Worm (Caenorhabditis elegans) whole organism, L4 larva: Measurements from ENCODE around the gene hst-1.

Source experiments
- T20F7.1 ChIP-seq: fragments of 200-800 bp; sonication (Bioruptor generic); optimal IDR thresholded peaks from 2 replicates; lab custom pipeline; 2018; ENCODE audit warnings: mild to moderate bottlenecking, missing genetic modification characterization, missing compliant biosample characterization
- T26A8.4 ChIP-seq: fragments of 200-800 bp; sonication (Bioruptor generic); IDR thresholded peaks from 2 replicates; pipeline ENCODE4 v1.3.6; 2022; ENCODE audit warnings: missing genetic modification characterization, missing compliant biosample characterization
- Y48G9A.11 ChIP-seq: fragments of 200-800 bp; sonication (Bioruptor generic); IDR thresholded peaks from 2 replicates; pipeline ENCODE4 v1.3.6; 2022; ENCODE audit warnings: missing genetic modification reagents, missing genetic modification characterization, missing compliant biosample characterization
- Y5F2A.4 ChIP-seq: fragments of 200-800 bp; sonication (Bioruptor generic); optimal IDR thresholded peaks from 2 replicates; lab custom pipeline; 2018; ENCODE audit warnings: mild to moderate bottlenecking, missing genetic modification characterization, missing compliant biosample characterization
- Y75B8A.6 ChIP-seq: fragments of 200-800 bp; sonication (Bioruptor generic); IDR thresholded peaks from 2 replicates; pipeline ENCODE4 v1.3.6; 2022; ENCODE audit warnings: missing genetic modification reagents, missing genetic modification characterization, missing compliant biosample characterization
- ZK337.2 ChIP-seq: fragments of 200-800 bp; sonication (Bioruptor generic); IDR thresholded peaks from 2 replicates; pipeline ENCODE4 v1.3.6; 2022; ENCODE audit warnings: missing genetic modification reagents, missing genetic modification characterization, missing compliant biosample characterization
- ZK546.5 ChIP-seq, 2 experiments: sonication (generic microtip); optimal IDR thresholded peaks; 2 replicates each; lab custom pipeline; 2017; ENCODE audit warnings: missing biosample characterization in 2 of 2, missing genetic modification characterization in 2 of 2
- arid-1 ChIP-seq: fragments of 200-800 bp; sonication (Bioruptor generic); conservative IDR thresholded peaks from 2 replicates; pipeline ENCODE4 v1.3.6; 2022; ENCODE audit warnings: missing genetic modification reagents, missing genetic modification characterization, missing compliant biosample characterization
- ceh-32 ChIP-seq: sonication (generic microtip); optimal IDR thresholded peaks from 2 replicates; lab custom pipeline; 2016; ENCODE audit warnings: mild to moderate bottlenecking, missing genetic modification characterization, missing compliant biosample characterization; ENCODE audit not compliant: poor library complexity
- ceh-44 ChIP-seq: fragments of 200-800 bp; sonication (Bioruptor generic); IDR thresholded peaks from 2 replicates; pipeline ENCODE4 v1.3.6; 2022; ENCODE audit warnings: missing genetic modification reagents, missing genetic modification characterization, missing compliant biosample characterization
- ctbp-1 ChIP-seq: fragments of 200-800 bp; sonication (Bioruptor generic); IDR thresholded peaks from 2 replicates; pipeline ENCODE4 v1.3.6; 2022; ENCODE audit warnings: missing genetic modification reagents, missing genetic modification characterization, missing compliant biosample characterization
- daf-16 ChIP-seq, 3 experiments: sonication (generic microtip); optimal IDR thresholded peaks; 2 replicates each; lab custom pipeline; 2016 to 2017; ENCODE audit warnings: missing genetic modification characterization in 3 of 3, missing genetic modification reagents in 3 of 3, mild to moderate bottlenecking in 2 of 3, missing compliant biosample characterization in 2 of 3, missing biosample characterization in 1 of 3, moderate library complexity in 1 of 3
- daf-19 ChIP-seq: fragments of 200-800 bp; sonication (Bioruptor generic); conservative IDR thresholded peaks from 2 replicates; pipeline ENCODE4 v1.3.6; 2022; ENCODE audit warnings: missing genetic modification characterization, missing compliant biosample characterization
- dmd-8 ChIP-seq: fragments of 200-800 bp; sonication (Bioruptor generic); IDR thresholded peaks from 2 replicates; pipeline ENCODE4 v1.3.6; 2022; ENCODE audit warnings: missing genetic modification characterization, missing compliant biosample characterization
- dmd-9 ChIP-seq: fragments of 200-800 bp; sonication (Bioruptor generic); IDR thresholded peaks from 2 replicates; pipeline ENCODE4 v1.3.6; 2022; ENCODE audit warnings: missing genetic modification reagents, missing genetic modification characterization, missing compliant biosample characterization
- dpl-1 ChIP-seq: fragments of 150-350 bp; optimal IDR thresholded peaks from 2 replicates; lab custom pipeline; 2014; ENCODE audit warnings: missing biosample characterization, missing genetic modification reagents, missing genetic modification characterization
- duxl-1 ChIP-seq: sonication (generic microtip); optimal IDR thresholded peaks from 2 replicates; lab custom pipeline; 2016; ENCODE audit warnings: mild to moderate bottlenecking, missing genetic modification characterization, moderate library complexity, missing compliant biosample characterization; ENCODE audit not compliant: poor library complexity
- dve-1 ChIP-seq: sonication (generic microtip); optimal IDR thresholded peaks from 2 replicates; lab custom pipeline; 2017; ENCODE audit warnings: antibody characterized with exemption, mild to moderate bottlenecking, missing genetic modification characterization, missing compliant biosample characterization; ENCODE audit not compliant: insufficient read depth
- fos-1 ChIP-seq: fragments of 150-350 bp; optimal IDR thresholded peaks from 2 replicates; lab custom pipeline; 2014; ENCODE audit warnings: missing biosample characterization, missing genetic modification characterization
- gei-8 ChIP-seq: fragments of 200-800 bp; sonication (Bioruptor generic); optimal IDR thresholded peaks from 2 replicates; lab custom pipeline; 2018; ENCODE audit warnings: mild to moderate bottlenecking, missing genetic modification characterization, missing compliant biosample characterization
- hif-1 ChIP-seq, 2 experiments: sonication (generic microtip); optimal IDR thresholded peaks; 2 replicates each; lab custom pipeline; 2016 to 2017; ENCODE audit warnings: missing compliant biosample characterization in 2 of 2, missing genetic modification characterization in 2 of 2, missing genetic modification reagents in 2 of 2, missing genotype in 2 of 2, mild to moderate bottlenecking in 1 of 2
- hlh-30 ChIP-seq: sonication (generic microtip); optimal IDR thresholded peaks from 2 replicates; lab custom pipeline; 2017; ENCODE audit warnings: antibody characterized with exemption, mild to moderate bottlenecking, missing genetic modification characterization, missing compliant biosample characterization; ENCODE audit not compliant: insufficient read depth
- lin-15B ChIP-seq: fragments of 150-350 bp; sonication (generic microtip); optimal IDR thresholded peaks from 3 replicates; lab custom pipeline; 2014; ENCODE audit warnings: missing biosample characterization, missing genetic modification characterization
- lin-38 ChIP-seq: fragments of 200-800 bp; sonication (Bioruptor generic); IDR thresholded peaks from 2 replicates; pipeline ENCODE4 v1.3.6; 2022; ENCODE audit warnings: missing genetic modification reagents, missing genetic modification characterization, missing compliant biosample characterization
- lsy-2 ChIP-seq, 2 experiments: fragments of 150-350 bp in 1 of 2; sonication (generic microtip) in 1 of 2; optimal IDR thresholded peaks; 2 replicates each; lab custom pipeline; 2014 to 2017; ENCODE audit warnings: missing biosample characterization in 2 of 2, missing genetic modification characterization in 2 of 2
- madf-5 ChIP-seq, 2 experiments: fragments of 200-800 bp; sonication (Bioruptor generic); IDR thresholded peaks; 2 replicates each; pipeline ENCODE4 v1.3.6; 2022; ENCODE audit warnings: missing compliant biosample characterization in 2 of 2, missing genetic modification characterization in 2 of 2
- madf-9 ChIP-seq: fragments of 200-800 bp; sonication (Bioruptor generic); conservative IDR thresholded peaks from 2 replicates; pipeline ENCODE4 v1.3.6; 2022; ENCODE audit warnings: missing genetic modification reagents, missing genetic modification characterization, missing compliant biosample characterization
- mep-1 ChIP-seq: fragments of 150-350 bp; sonication (generic microtip); optimal IDR thresholded peaks from 3 replicates; lab custom pipeline; 2014; ENCODE audit warnings: missing biosample characterization, missing genetic modification characterization
- nhr-10 ChIP-seq: fragments of 150-350 bp; optimal IDR thresholded peaks from 2 replicates; lab custom pipeline; 2014; ENCODE audit warnings: missing biosample characterization, missing genetic modification characterization
- nhr-102 ChIP-seq: sonication (generic microtip); optimal IDR thresholded peaks from 2 replicates; lab custom pipeline; 2016; ENCODE audit warnings: mild to moderate bottlenecking, missing genetic modification characterization, moderate library complexity, missing compliant biosample characterization
- nhr-237 ChIP-seq: sonication (generic microtip); optimal IDR thresholded peaks from 2 replicates; lab custom pipeline; 2017; ENCODE audit warnings: missing biosample characterization, missing genetic modification characterization
- nhr-25 ChIP-seq: sonication (generic microtip); optimal IDR thresholded peaks from 2 replicates; lab custom pipeline; 2017; ENCODE audit warnings: missing genetic modification characterization, mild to moderate bottlenecking, missing compliant biosample characterization, antibody characterized with exemption, moderate library complexity, borderline replicate concordance; ENCODE audit not compliant: insufficient read depth
- nhr-28 ChIP-seq: fragments of 150-350 bp; optimal IDR thresholded peaks from 2 replicates; lab custom pipeline; 2014; ENCODE audit warnings: missing biosample characterization, missing genetic modification characterization
- nhr-48 ChIP-seq: sonication (generic microtip); optimal IDR thresholded peaks from 2 replicates; lab custom pipeline; 2016; ENCODE audit warnings: mild to moderate bottlenecking, missing genetic modification characterization, missing compliant biosample characterization
- nhr-76 ChIP-seq: fragments of 150-350 bp; optimal IDR thresholded peaks from 2 replicates; lab custom pipeline; 2014; ENCODE audit warnings: missing biosample characterization, missing genetic modification characterization
- pha-4 ChIP-seq, 2 experiments: fragments of 150-350 bp in 1 of 2; fragments of 200-800 bp in 1 of 2; sonication (Bioruptor generic) in 1 of 2; IDR thresholded peaks in 1 of 2; optimal IDR thresholded peaks in 1 of 2; 2 replicates each; pipeline versions ENCODE4 v1.3.6 to Lab custom; 2014 to 2022; ENCODE audit warnings: missing genetic modification characterization in 2 of 2, missing genetic modification reagents in 2 of 2, missing biosample characterization in 1 of 2, missing compliant biosample characterization in 1 of 2
- php-3 ChIP-seq: fragments of 200-800 bp; sonication (Bioruptor generic); IDR thresholded peaks from 2 replicates; pipeline ENCODE4 v1.3.6; 2022; ENCODE audit warnings: missing genetic modification reagents, missing genetic modification characterization, missing compliant biosample characterization
- pqm-1 ChIP-seq: sonication (generic microtip); optimal IDR thresholded peaks from 2 replicates; lab custom pipeline; 2017; ENCODE audit warnings: missing biosample characterization, missing genetic modification characterization
- rbr-2 ChIP-seq: sonication (generic microtip); optimal IDR thresholded peaks from 2 replicates; lab custom pipeline; 2016; ENCODE audit warnings: missing genotype, missing genetic modification characterization, missing compliant biosample characterization
- skn-1 ChIP-seq: fragments of 150-350 bp; optimal IDR thresholded peaks from 2 replicates; lab custom pipeline; 2014; ENCODE audit warnings: missing biosample characterization, missing genetic modification characterization
- spr-1 ChIP-seq: sonication (generic microtip); optimal IDR thresholded peaks from 2 replicates; lab custom pipeline; 2016; ENCODE audit warnings: mild to moderate bottlenecking, missing genetic modification characterization, missing compliant biosample characterization
- spr-3 ChIP-seq: fragments of 200-800 bp; sonication (Bioruptor generic); optimal IDR thresholded peaks from 2 replicates; lab custom pipeline; 2018; ENCODE audit warnings: mild to moderate bottlenecking, missing genetic modification characterization, missing compliant biosample characterization
- tra-1 ChIP-seq: fragments of 200-800 bp; sonication (Bioruptor generic); IDR thresholded peaks from 2 replicates; pipeline ENCODE4 v1.3.6; 2022; ENCODE audit warnings: missing genetic modification reagents, missing genetic modification characterization, missing compliant biosample characterization
- zfp-2 ChIP-seq: sonication (generic microtip); optimal IDR thresholded peaks from 2 replicates; lab custom pipeline; 2016; ENCODE audit warnings: mild to moderate bottlenecking, missing genetic modification characterization, missing compliant biosample characterization
- zip-11 ChIP-seq: fragments of 200-800 bp; sonication (Bioruptor generic); IDR thresholded peaks from 2 replicates; pipeline ENCODE4 v1.3.6; 2022; ENCODE audit warnings: missing genetic modification characterization, missing compliant biosample characterization
- zip-2 ChIP-seq: fragments of 150-350 bp; optimal IDR thresholded peaks from 2 replicates; lab custom pipeline; 2014; ENCODE audit warnings: missing biosample characterization, missing genetic modification characterization
- ztf-11 ChIP-seq: fragments of 150-350 bp; optimal IDR thresholded peaks from 2 replicates; lab custom pipeline; 2014; ENCODE audit warnings: missing biosample characterization, missing genetic modification characterization

The hst-1 gene

ce11 chrIV:8691486-8691885 is at the start of gene hst-1, which contains the start of gene ints-6:
Gene hst-1 (minus strand): TSS chrIV:8691513.
Gene ints-6 (plus strand): TSS chrIV:8691745.
- peak in 1 of 2 experiments; percentile 28 for TF ChIP-seq lsy-2 (tag; optimal IDR thresholded peaks at IDR 0.05; lab: Kevin White, UChicago)
- no peak for TF ChIP-seq ctbp-1 (GFP tag; lab: Robert Waterston, UW)
- TF ChIP-seq dpl-1 (GFP tag; lab: Kevin White, UChicago) = peak; percentile 58
- TF ChIP-seq nhr-10 = no peak
- no peak for TF ChIP-seq hlh-30 (tag; lab: Kevin White, UChicago)
- TF ChIP-seq T20F7.1 (GFP tag; lab: Kevin White, UChicago) = peak; percentile 59
- no peak for TF ChIP-seq daf-19 (GFP tag; lab: Robert Waterston, UW)
- TF ChIP-seq pha-4 (GFP tag; IDR thresholded peaks at IDR 0.05; lab: Robert Waterston, UW) = no peak
- no peak for TF ChIP-seq pha-4 (tag; optimal IDR thresholded peaks at IDR 0.05; lab: Kevin White, UChicago)
- TF ChIP-seq, all 104 proteins: peak for 3

ce11 chrIV:8740952-8741438 is 49.7 kb upstream of the hst-1 start, which contains the start of gene F21D5.6:
Gene F21D5.6 (minus strand): TSS chrIV:8741388.
- TF ChIP-seq Y75B8A.6 (GFP tag; lab: Robert Waterston, UW) = no peak
- TF ChIP-seq zip-2 (tag; lab: Kevin White, UChicago) = no peak
- no peak for TF ChIP-seq lsy-2 (tag; optimal IDR thresholded peaks at IDR 0.05; lab: Kevin White, UChicago)
- no peak for TF ChIP-seq nhr-48 (tag; lab: Kevin White, UChicago)
- TF ChIP-seq nhr-102 (tag; lab: Kevin White, UChicago) = no peak
- TF ChIP-seq T26A8.4 (GFP tag; lab: Robert Waterston, UW) = peak; percentile 66; the same call in 1 of the 2 replicates
- no peak for TF ChIP-seq tra-1 (GFP tag; lab: Robert Waterston, UW)
- TF ChIP-seq mep-1 (tag; lab: Kevin White, UChicago) = peak; percentile 9
- no peak for TF ChIP-seq dmd-8 (GFP tag; lab: Robert Waterston, UW)
- no peak for TF ChIP-seq nhr-237 (tag; lab: Kevin White, UChicago)
- peak; percentile 30; the same call in 1 of the 2 replicates for TF ChIP-seq lin-38 (GFP tag; lab: Robert Waterston, UW)
- TF ChIP-seq madf-5 (GFP tag; IDR thresholded peaks at IDR 0.05; lab: Robert Waterston, UW) = no peak
- TF ChIP-seq fos-1 = no peak
- TF ChIP-seq dmd-9 (GFP tag; lab: Robert Waterston, UW) = no peak
- TF ChIP-seq nhr-10 = no peak
- no peak for TF ChIP-seq skn-1
- TF ChIP-seq pqm-1 (tag; lab: Kevin White, UChicago) = no peak
- no peak for TF ChIP-seq hif-1 (tag; optimal IDR thresholded peaks at IDR 0.05; lab: Kevin White, UChicago)
- TF ChIP-seq zfp-2 (tag; lab: Kevin White, UChicago) = no peak
- no peak for TF ChIP-seq zip-11 (GFP tag; lab: Robert Waterston, UW)
- TF ChIP-seq ctbp-1 (GFP tag; lab: Robert Waterston, UW) = no peak
- peak; percentile 18 for TF ChIP-seq dve-1 (tag; lab: Kevin White, UChicago)
- no peak for TF ChIP-seq Y5F2A.4 (GFP tag; lab: Kevin White, UChicago)
- no peak for TF ChIP-seq arid-1 (GFP tag; lab: Robert Waterston, UW)
- no peak for TF ChIP-seq ceh-32 (tag; lab: Kevin White, UChicago)
- no peak for TF ChIP-seq php-3
- no peak for TF ChIP-seq ceh-44 (GFP tag; lab: Robert Waterston, UW)
- no peak for TF ChIP-seq nhr-25 (tag; lab: Kevin White, UChicago)
- no peak for TF ChIP-seq ZK337.2 (GFP tag; lab: Robert Waterston, UW)
- no peak for TF ChIP-seq ztf-11
- TF ChIP-seq rbr-2 (tag; lab: Kevin White, UChicago) = no peak
- TF ChIP-seq T20F7.1 (GFP tag; lab: Kevin White, UChicago) = no peak
- TF ChIP-seq nhr-28 (tag; lab: Kevin White, UChicago) = no peak
- no peak for TF ChIP-seq nhr-76 (tag; lab: Kevin White, UChicago)
- TF ChIP-seq spr-3 = no peak
- no peak for TF ChIP-seq madf-9 (GFP tag; lab: Robert Waterston, UW)
- TF ChIP-seq Y48G9A.11 (GFP tag; lab: Robert Waterston, UW) = no peak
- no peak for TF ChIP-seq spr-1 (tag; lab: Kevin White, UChicago)
- no peak for TF ChIP-seq ZK546.5 (tag; optimal IDR thresholded peaks at IDR 0.05; lab: Kevin White, UChicago)
- TF ChIP-seq gei-8 (GFP tag; lab: Kevin White, UChicago) = no peak
- TF ChIP-seq duxl-1 (tag; lab: Kevin White, UChicago) = no peak
- no peak for TF ChIP-seq lin-15B (tag; lab: Kevin White, UChicago)
- no peak for TF ChIP-seq daf-16 (GFP tag; optimal IDR thresholded peaks at IDR 0.05; lab: Kevin White, UChicago)
- TF ChIP-seq daf-16 (tag; optimal IDR thresholded peaks at IDR 0.05; lab: Kevin White, UChicago) = peak; percentile 27
